Fruit fly (Drosophila melanogaster) whole organism, embryonic: ENCODE results near the gene CG14232.

Source experiments
- Abd-B ChIP-seq: fragments of 200-800 bp; sonication (Bioruptor generic); optimal IDR thresholded peaks from 2 replicates; lab custom pipeline; 2018; ENCODE audit warnings: missing biosample characterization, mild to moderate bottlenecking, missing genetic modification characterization, moderate library complexity
- Ada2b ChIP-seq: fragments of 200-800 bp; sonication (Bioruptor generic); IDR thresholded peaks from 2 replicates; pipeline ENCODE4 v1.3.6; 2022; ENCODE audit warnings: missing biosample characterization, missing genetic modification characterization
- Antp ChIP-seq: fragments of 200-800 bp; sonication (Bioruptor generic); optimal IDR thresholded peaks from 3 replicates; lab custom pipeline; 2016; ENCODE audit warnings: missing biosample characterization, missing genetic modification characterization
- CG1024 ChIP-seq: fragments of 200-800 bp; sonication (Bioruptor generic); IDR thresholded peaks from 2 replicates; pipeline ENCODE4 v1.3.6; 2022; ENCODE audit warnings: missing biosample characterization, missing genetic modification characterization
- CG10274 ChIP-seq: fragments of 200-800 bp; sonication (Bioruptor generic); optimal IDR thresholded peaks from 3 replicates; lab custom pipeline; 2017; ENCODE audit warnings: missing biosample characterization, mild to moderate bottlenecking, missing genetic modification characterization
- CG10321 ChIP-seq: fragments of 200-800 bp; sonication (Bioruptor generic); IDR thresholded peaks from 2 replicates; pipeline ENCODE4 v1.3.6; 2022; ENCODE audit warnings: missing biosample characterization, missing genetic modification characterization
- CG10366 ChIP-seq: fragments of 200-800 bp; sonication (Bioruptor generic); IDR thresholded peaks from 2 replicates; pipeline ENCODE4 v1.3.6; 2022; ENCODE audit warnings: missing biosample characterization, missing genetic modification characterization
- CG10431 ChIP-seq: fragments of 200-800 bp; sonication (Bioruptor generic); optimal IDR thresholded peaks from 3 replicates; lab custom pipeline; 2018; ENCODE audit warnings: missing biosample characterization, mild to moderate bottlenecking, missing genetic modification characterization
- CG10979 ChIP-seq: fragments of 200-800 bp; sonication (Bioruptor generic); optimal IDR thresholded peaks from 2 replicates; lab custom pipeline; 2018; ENCODE audit warnings: missing biosample characterization, mild to moderate bottlenecking, missing genetic modification characterization, moderate library complexity
- CG12659 ChIP-seq: fragments of 200-800 bp; sonication (Bioruptor generic); optimal IDR thresholded peaks from 3 replicates; lab custom pipeline; 2017; ENCODE audit warnings: mild to moderate bottlenecking, missing biosample characterization, missing genetic modification reagents, missing genetic modification characterization
- CG12942 ChIP-seq: fragments of 200-800 bp; sonication (Bioruptor generic); optimal IDR thresholded peaks from 3 replicates; lab custom pipeline; 2016; ENCODE audit warnings: missing biosample characterization, missing genetic modification characterization
- CG14441 ChIP-seq: fragments of 200-800 bp; sonication (Bioruptor generic); IDR thresholded peaks from 2 replicates; pipeline ENCODE4 v1.3.6; 2022; ENCODE audit warnings: missing biosample characterization, missing genetic modification characterization
- CG14860 ChIP-seq: fragments of 200-800 bp; sonication (Bioruptor generic); IDR thresholded peaks from 3 replicates; pipeline ENCODE4 v1.3.6; 2022; ENCODE audit warnings: missing biosample characterization, missing genetic modification characterization; ENCODE audit not compliant: partially characterized antibody
- CG17359 ChIP-seq: fragments of 200-800 bp; sonication (Bioruptor generic); optimal IDR thresholded peaks from 3 replicates; lab custom pipeline; 2018; ENCODE audit warnings: missing biosample characterization, mild to moderate bottlenecking, missing genetic modification characterization, moderate library complexity
- CG17361 ChIP-seq: fragments of 200-800 bp; sonication (Bioruptor generic); IDR thresholded peaks from 3 replicates; pipeline ENCODE4 v1.3.6; 2022; ENCODE audit warnings: missing biosample characterization, missing genetic modification characterization
- CG17385 ChIP-seq: fragments of 200-800 bp; sonication (Bioruptor generic); optimal IDR thresholded peaks from 3 replicates; lab custom pipeline; 2018; ENCODE audit warnings: missing biosample characterization, mild to moderate bottlenecking, missing genetic modification characterization
- CG1792 ChIP-seq: fragments of 200-800 bp; sonication (Bioruptor generic); optimal IDR thresholded peaks from 2 replicates; lab custom pipeline; 2016; ENCODE audit warnings: missing biosample characterization, missing genetic modification characterization
- CG2678 ChIP-seq: fragments of 200-800 bp; sonication (Bioruptor generic); optimal IDR thresholded peaks from 3 replicates; lab custom pipeline; 2019; ENCODE audit warnings: missing biosample characterization, mild to moderate bottlenecking, missing genetic modification characterization, moderate library complexity
- CG3281 ChIP-seq: fragments of 200-800 bp; sonication (Bioruptor generic); optimal IDR thresholded peaks from 3 replicates; lab custom pipeline; 2017; ENCODE audit warnings: missing biosample characterization, mild to moderate bottlenecking, missing genetic modification characterization
- CG33557 ChIP-seq: fragments of 200-800 bp; sonication (Bioruptor generic); optimal IDR thresholded peaks from 2 replicates; lab custom pipeline; 2019; ENCODE audit warnings: missing biosample characterization, mild to moderate bottlenecking, missing genetic modification characterization, moderate library complexity
- CG7839 ChIP-seq: fragments of 200-800 bp; sonication (Bioruptor generic); optimal IDR thresholded peaks from 3 replicates; lab custom pipeline; 2018; ENCODE audit warnings: missing biosample characterization, mild to moderate bottlenecking, missing genetic modification characterization, moderate library complexity
- CG7928 ChIP-seq: fragments of 200-800 bp; sonication (Bioruptor generic); optimal IDR thresholded peaks from 2 replicates; lab custom pipeline; 2017; ENCODE audit warnings: missing biosample characterization, mild to moderate bottlenecking, missing genetic modification characterization
- CG8089 ChIP-seq: fragments of 200-800 bp; sonication (Bioruptor generic); optimal IDR thresholded peaks from 3 replicates; lab custom pipeline; 2016; ENCODE audit warnings: missing biosample characterization, missing genetic modification characterization
- CG8281 ChIP-seq: fragments of 200-800 bp; sonication (Bioruptor generic); optimal IDR thresholded peaks from 2 replicates; lab custom pipeline; 2018; ENCODE audit warnings: missing biosample characterization, mild to moderate bottlenecking, missing genetic modification characterization, moderate library complexity
- CG9609 ChIP-seq: fragments of 200-800 bp; sonication (Bioruptor generic); optimal IDR thresholded peaks from 3 replicates; lab custom pipeline; 2016; ENCODE audit warnings: missing biosample characterization, missing genetic modification characterization
- CrebB ChIP-seq: fragments of 200-800 bp; sonication (Bioruptor generic); optimal IDR thresholded peaks from 3 replicates; lab custom pipeline; 2018; ENCODE audit warnings: missing biosample characterization, mild to moderate bottlenecking, missing genetic modification characterization
- D ChIP-seq, 2 experiments: fragments of 200-800 bp in 1 of 2; fragments of >200 bp in 1 of 2; sonication (Bioruptor generic) in 1 of 2; optimal IDR thresholded peaks; 2 replicates in 1 of 2; 3 replicates in 1 of 2; lab custom pipeline; 2017; ENCODE audit warnings: mild to moderate bottlenecking in 1 of 2, missing biosample characterization in 1 of 2, missing genetic modification characterization in 1 of 2, missing genetic modification reagents in 1 of 2
- D19B ChIP-seq: fragments of 200-800 bp; sonication (Bioruptor generic); optimal IDR thresholded peaks from 2 replicates; lab custom pipeline; 2017; ENCODE audit warnings: missing biosample characterization, mild to moderate bottlenecking, missing genetic modification characterization
- Deaf1 ChIP-seq: fragments of 200-800 bp; optimal IDR thresholded peaks from 3 replicates; lab custom pipeline; 2019; ENCODE audit warnings: missing biosample characterization, mild to moderate bottlenecking, missing genetic modification characterization, moderate library complexity
- Dp ChIP-seq: fragments of 200-800 bp; sonication (Bioruptor generic); optimal IDR thresholded peaks from 2 replicates; lab custom pipeline; 2018; ENCODE audit warnings: missing biosample characterization, mild to moderate bottlenecking, missing genetic modification characterization, moderate library complexity
- Hand ChIP-seq: fragments of 200-800 bp; sonication (Bioruptor generic); optimal IDR thresholded peaks from 2 replicates; lab custom pipeline; 2017; ENCODE audit warnings: mild to moderate bottlenecking, missing biosample characterization, missing genetic modification reagents, missing genetic modification characterization
- MTF-1 ChIP-seq: fragments of 200-800 bp; sonication (Bioruptor generic); optimal IDR thresholded peaks from 2 replicates; lab custom pipeline; 2018; ENCODE audit warnings: missing biosample characterization, mild to moderate bottlenecking, missing genetic modification characterization, borderline replicate concordance
- Max ChIP-seq: fragments of 200-800 bp; sonication (Bioruptor generic); optimal IDR thresholded peaks from 2 replicates; lab custom pipeline; 2016; ENCODE audit warnings: missing biosample characterization, mild to moderate bottlenecking, missing genetic modification characterization
- PHDP ChIP-seq: fragments of 200-800 bp; sonication (Bioruptor generic); optimal IDR thresholded peaks from 3 replicates; lab custom pipeline; 2018; ENCODE audit warnings: missing biosample characterization, mild to moderate bottlenecking, missing genetic modification characterization, moderate library complexity
- Ravus ChIP-seq: fragments of 200-800 bp; sonication (Bioruptor generic); IDR thresholded peaks from 2 replicates; pipeline ENCODE4 v1.3.6; 2022; ENCODE audit warnings: missing biosample characterization, missing genetic modification characterization
- Tbp ChIP-seq: fragments of >200 bp; optimal IDR thresholded peaks from 2 replicates; lab custom pipeline; 2018; ENCODE audit warnings: missing biosample characterization, missing genetic modification characterization
- bigmax ChIP-seq: fragments of 200-800 bp; sonication (Bioruptor generic); optimal IDR thresholded peaks from 2 replicates; lab custom pipeline; 2018; ENCODE audit warnings: missing biosample characterization, mild to moderate bottlenecking, missing genetic modification characterization
- br ChIP-seq: fragments of >200 bp; optimal IDR thresholded peaks from 2 replicates; lab custom pipeline; 2017
- chinmo ChIP-seq: fragments of 200-800 bp; sonication (Bioruptor generic); IDR thresholded peaks from 4 replicates; pipeline ENCODE4 v1.3.6; 2022; ENCODE audit warnings: missing biosample characterization, missing genetic modification characterization; ENCODE audit not compliant: partially characterized antibody
- cwo ChIP-seq: fragments of 200-800 bp; sonication (Bioruptor generic); optimal IDR thresholded peaks from 3 replicates; lab custom pipeline; 2017; ENCODE audit warnings: missing biosample characterization, missing genetic modification characterization, mild to moderate bottlenecking, moderate library complexity, missing genetic modification reagents
- dm ChIP-seq: fragments of 200-800 bp; sonication (Bioruptor generic); optimal IDR thresholded peaks from 3 replicates; lab custom pipeline; 2016; ENCODE audit warnings: missing biosample characterization, missing genetic modification characterization
- fd3F ChIP-seq: fragments of 200-800 bp; sonication (Bioruptor generic); optimal IDR thresholded peaks from 2 replicates; lab custom pipeline; 2018; ENCODE audit warnings: missing biosample characterization, mild to moderate bottlenecking, missing genetic modification characterization, moderate library complexity
- gcm2 ChIP-seq: fragments of 200-800 bp; sonication (Bioruptor generic); optimal IDR thresholded peaks from 2 replicates; lab custom pipeline; 2016; ENCODE audit warnings: missing biosample characterization, missing genetic modification characterization
- maf-S ChIP-seq: fragments of 200-800 bp; sonication (Bioruptor generic); optimal IDR thresholded peaks from 2 replicates; lab custom pipeline; 2016; ENCODE audit warnings: missing biosample characterization, missing genetic modification characterization
- odd ChIP-seq: fragments of 200-800 bp; sonication (Bioruptor generic); optimal IDR thresholded peaks from 2 replicates; lab custom pipeline; 2017; ENCODE audit warnings: missing biosample characterization, mild to moderate bottlenecking, missing genetic modification characterization
- peb ChIP-seq: fragments of 200-800 bp; sonication (Bioruptor generic); IDR thresholded peaks from 2 replicates; pipeline ENCODE4 v1.3.6; 2022; ENCODE audit warnings: missing biosample characterization, missing genetic modification characterization
- pfk ChIP-seq: fragments of 200-800 bp; sonication (Bioruptor generic); optimal IDR thresholded peaks from 2 replicates; lab custom pipeline; 2018; ENCODE audit warnings: missing biosample characterization, mild to moderate bottlenecking, missing genetic modification characterization, moderate library complexity
- tio ChIP-seq: fragments of 200-800 bp; sonication (Bioruptor generic); optimal IDR thresholded peaks from 2 replicates; lab custom pipeline; 2017; ENCODE audit warnings: missing biosample characterization, missing genetic modification characterization, inconsistent platforms
- tna ChIP-seq: fragments of 200-800 bp; sonication (Bioruptor generic); IDR thresholded peaks from 2 replicates; pipeline ENCODE4 v1.3.6; 2022; ENCODE audit warnings: missing biosample characterization, missing genetic modification characterization; ENCODE audit not compliant: partially characterized antibody
- toy ChIP-seq: fragments of 200-800 bp; sonication (Bioruptor generic); IDR thresholded peaks from 2 replicates; pipeline ENCODE4 v1.3.6; 2022; ENCODE audit warnings: missing biosample characterization, missing genetic modification characterization

Gene CG14232

DNA sequence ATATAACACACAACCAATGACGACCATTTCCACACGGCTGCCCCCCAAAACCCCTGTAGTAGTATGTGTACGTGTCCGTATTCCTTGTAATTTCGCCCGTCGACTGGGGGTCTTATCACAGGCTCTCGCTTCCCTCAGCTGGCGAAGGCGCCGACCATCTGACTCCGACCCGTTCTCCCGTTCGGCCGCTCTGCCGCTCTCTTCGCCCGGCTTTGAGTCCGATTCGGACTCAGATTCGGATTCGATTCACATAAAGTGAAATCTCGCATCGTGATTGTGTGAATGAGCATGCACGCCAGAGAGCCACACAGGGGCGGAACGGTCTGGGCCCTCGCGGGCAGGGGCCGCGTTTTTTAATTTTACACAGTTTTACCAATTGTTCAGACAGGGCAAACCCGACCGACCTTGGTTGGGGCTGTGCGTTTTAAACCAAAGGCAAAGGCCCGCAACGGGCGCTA is 38.3 kb downstream of the CG14232 start (continued):
- TF ChIP-seq br (lab: Kevin White, UChicago): no peak
- TF ChIP-seq CG7928 (GFP tag; lab: Kevin White, UChicago): no peak
- TF ChIP-seq dm (GFP tag; lab: Kevin White, UChicago): no peak
- TF ChIP-seq CG14860 (GFP tag; lab: Robert Waterston, UW): 0 out of 3 replicates have a peak, but pooled peaks have one; percentile 30
- peak; percentile 23; the same call in 1 of the 2 replicates for TF ChIP-seq CG1024
- TF ChIP-seq CG10274 (GFP tag; lab: Kevin White, UChicago): no peak
- TF ChIP-seq CG8089 (GFP tag; lab: Kevin White, UChicago): peak; percentile 8
- no peak for TF ChIP-seq maf-S (GFP tag; lab: Kevin White, UChicago)
- TF ChIP-seq Abd-B (GFP tag; lab: Kevin White, UChicago): no peak
- TF ChIP-seq CG8281 (tag; lab: Kevin White, UChicago): no peak
- TF ChIP-seq CG10431 (GFP tag; lab: Kevin White, UChicago): no peak
- peak; percentile 64 for TF ChIP-seq Antp (GFP tag; lab: Kevin White, UChicago)
- TF ChIP-seq toy: 0 out of 2 replicates have a peak, but pooled peaks have one; percentile 19
- peak; percentile 40 for TF ChIP-seq CG2678 (tag; lab: Kevin White, UChicago)
- no peak for TF ChIP-seq CG10979 (tag; lab: Kevin White, UChicago)
- peak; percentile 8 for TF ChIP-seq CG1792 (GFP tag; lab: Kevin White, UChicago)
- TF ChIP-seq Deaf1 (tag; lab: Kevin White, UChicago): peak; percentile 43
- TF ChIP-seq CG3281 (GFP tag; lab: Kevin White, UChicago): no peak
- no peak for TF ChIP-seq CG33557 (GFP tag; lab: Kevin White, UChicago)
- TF ChIP-seq odd (GFP tag; lab: Kevin White, UChicago): no peak
- TF ChIP-seq CG9609: peak; percentile 35
- no peak for TF ChIP-seq Hand (GFP tag; lab: Kevin White, UChicago)
- TF ChIP-seq tio (GFP tag; lab: Kevin White, UChicago): no peak
- TF ChIP-seq bigmax: no peak
- TF ChIP-seq D19B: no peak
- peak; percentile 63 for TF ChIP-seq CG14441
- no peak for TF ChIP-seq CG17385 (GFP tag; lab: Kevin White, UChicago)
- TF ChIP-seq Dp (GFP tag; lab: Kevin White, UChicago): no peak
- TF ChIP-seq CG12659 (GFP tag; lab: Kevin White, UChicago): peak; percentile 3
- TF ChIP-seq CG12942 (GFP tag; lab: Kevin White, UChicago): no peak
- TF ChIP-seq chinmo (GFP tag; lab: Robert Waterston, UW): peak; percentile 88
- no peak for TF ChIP-seq PHDP (tag; lab: Kevin White, UChicago)
- no peak for TF ChIP-seq CG17359 (tag; lab: Kevin White, UChicago)
- TF ChIP-seq Ravus: no peak
- TF ChIP-seq CG10366 (GFP tag; lab: Robert Waterston, UW): peak; percentile 44
- no peak for TF ChIP-seq Tbp
- TF ChIP-seq D (optimal IDR thresholded peaks at IDR 0.05; lab: Kevin White, UChicago): no peak
- TF ChIP-seq D (GFP tag; optimal IDR thresholded peaks at IDR 0.05; lab: Kevin White, UChicago): no peak
- no peak for TF ChIP-seq Max
- TF ChIP-seq MTF-1 (GFP tag; lab: Kevin White, UChicago): no peak
- TF ChIP-seq peb (GFP tag; lab: Robert Waterston, UW): peak; percentile 37; the same call in 1 of the 2 replicates
- 0 out of 2 replicates have a peak, but pooled peaks have one; percentile 24 for TF ChIP-seq Ada2b (GFP tag; lab: Robert Waterston, UW)
- TF ChIP-seq fd3F (GFP tag; lab: Kevin White, UChicago): no peak
- TF ChIP-seq CrebB (tag; lab: Kevin White, UChicago): no peak
- peak; percentile 43; the same call in 1 of the 2 replicates for TF ChIP-seq tna (GFP tag; lab: Robert Waterston, UW)
- TF ChIP-seq CG17361 (GFP tag; lab: Robert Waterston, UW): no peak
- TF ChIP-seq CG10321 (GFP tag; lab: Robert Waterston, UW): no peak
- no peak for TF ChIP-seq cwo (GFP tag; lab: Kevin White, UChicago)
- TF ChIP-seq pfk (GFP tag; lab: Kevin White, UChicago): no peak
- peak; percentile 38 for TF ChIP-seq CG7839 (tag; lab: Kevin White, UChicago)
- TF ChIP-seq gcm2 (GFP tag; lab: Kevin White, UChicago): no peak
